Worm (Caenorhabditis elegans) whole organism, young adult: Measurements from ENCODE around the gene T13F2.4.

ENCODE experiments used
- F37B4.10 ChIP-seq: fragments of 200-800 bp; sonication (Bioruptor generic); IDR thresholded peaks from 2 replicates; pipeline ENCODE4 v1.3.6; 2022; ENCODE audit warnings: missing genetic modification characterization, missing compliant biosample characterization
- ZK185.1 ChIP-seq: sonication (generic microtip); optimal IDR thresholded peaks from 2 replicates; lab custom pipeline; 2016; ENCODE audit warnings: mild to moderate bottlenecking, missing genetic modification characterization, missing compliant biosample characterization; ENCODE audit not compliant: poor library complexity, severe bottlenecking
- ama-1 ChIP-seq, 3 experiments: fragments of 150-350 bp in 1 of 3; sonication (generic microtip) in 2 of 3; optimal IDR thresholded peaks; 2 replicates each; lab custom pipeline; 2014 to 2018; ENCODE audit warnings: missing biosample characterization in 2 of 3, missing genetic modification characterization in 2 of 3, missing genetic modification reagents in 2 of 3
- ceh-79 ChIP-seq: sonication (generic microtip); optimal IDR thresholded peaks from 2 replicates; lab custom pipeline; 2017; ENCODE audit warnings: mild to moderate bottlenecking, missing genetic modification characterization, missing compliant biosample characterization
- efl-1 ChIP-seq: fragments of 150-350 bp; optimal IDR thresholded peaks from 2 replicates; lab custom pipeline; 2014; ENCODE audit warnings: missing biosample characterization, missing genetic modification reagents, missing genetic modification characterization
- egrh-3 ChIP-seq: fragments of 200-800 bp; sonication (Bioruptor generic); IDR thresholded peaks from 2 replicates; pipeline ENCODE4 v1.3.6; 2022; ENCODE audit warnings: missing genetic modification reagents, missing genetic modification characterization, missing compliant biosample characterization
- madf-6 ChIP-seq: fragments of 200-800 bp; sonication (Bioruptor generic); IDR thresholded peaks from 2 replicates; pipeline ENCODE4 v1.3.6; 2022; ENCODE audit warnings: missing genetic modification reagents, missing genetic modification characterization, missing compliant biosample characterization
- nfya-1 ChIP-seq: sonication (generic microtip); optimal IDR thresholded peaks from 2 replicates; lab custom pipeline; 2017; ENCODE audit warnings: antibody characterized with exemption, missing compliant biosample characterization, missing genetic modification characterization, borderline replicate concordance; ENCODE audit not compliant: insufficient read depth
- nfyb-1 ChIP-seq: fragments of 200-800 bp; sonication (Bioruptor generic); IDR thresholded peaks from 2 replicates; pipeline ENCODE4 v1.3.6; 2022; ENCODE audit warnings: missing genetic modification reagents, missing genetic modification characterization, missing compliant biosample characterization
- sea-2 ChIP-seq: fragments of 200-800 bp; sonication (Bioruptor generic); IDR thresholded peaks from 2 replicates; pipeline ENCODE4 v1.3.6; 2022; ENCODE audit warnings: missing genetic modification characterization, missing compliant biosample characterization
- somi-1 ChIP-seq: fragments of 200-800 bp; sonication (Bioruptor generic); optimal IDR thresholded peaks from 2 replicates; lab custom pipeline; 2018; ENCODE audit warnings: mild to moderate bottlenecking, missing genetic modification characterization, missing compliant biosample characterization
- ztf-6 ChIP-seq: fragments of 200-800 bp; sonication (Bioruptor generic); IDR thresholded peaks from 2 replicates; pipeline ENCODE4 v1.3.6; 2022; ENCODE audit warnings: missing genetic modification reagents, missing genetic modification characterization, missing compliant biosample characterization

DNA sequence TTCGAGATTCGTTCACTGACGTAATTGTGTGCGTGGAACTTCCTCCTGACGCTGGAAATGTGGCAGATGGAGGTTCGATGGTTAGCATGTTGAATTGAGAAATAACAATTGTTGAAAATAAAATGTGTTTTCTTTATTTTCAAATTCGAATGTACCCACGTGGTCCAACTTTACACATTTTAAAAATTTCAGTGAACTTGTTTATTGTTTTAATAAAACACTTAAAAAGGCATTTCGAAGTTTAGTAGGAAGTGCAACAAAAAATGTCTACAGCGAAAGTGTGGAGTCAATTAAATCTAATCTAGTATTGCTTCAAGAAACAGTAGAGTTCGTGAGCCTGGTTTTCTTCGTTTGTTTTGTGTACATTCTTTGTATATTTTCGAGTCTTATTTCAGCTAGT lies 23.3 kb upstream of the T13F2.4 start, which contains the start of gene ssp-36:
- TF ChIP-seq nfya-1 (tag; lab: Kevin White, UChicago), result no peak
- no peak for TF ChIP-seq efl-1 (GFP tag; lab: Kevin White, UChicago)
- no peak for TF ChIP-seq egrh-3 (GFP tag; lab: Robert Waterston, UW)
- no peak for TF ChIP-seq F37B4.10 (GFP tag; lab: Robert Waterston, UW)
- no peak for TF ChIP-seq sea-2 (GFP tag; lab: Robert Waterston, UW)
- TF ChIP-seq ZK185.1, result no peak
- no peak for TF ChIP-seq ama-1 (optimal IDR thresholded peaks at IDR 0.05; lab: Kevin White, UChicago)
- TF ChIP-seq ama-1 (GFP tag; optimal IDR thresholded peaks at IDR 0.05; lab: Kevin White, UChicago), result no peak
- TF ChIP-seq somi-1 (GFP tag; lab: Kevin White, UChicago), result no peak
- TF ChIP-seq nfyb-1 (GFP tag; lab: Robert Waterston, UW), result no peak
- no peak for TF ChIP-seq ztf-6 (GFP tag; lab: Robert Waterston, UW)
- TF ChIP-seq madf-6 (GFP tag; lab: Robert Waterston, UW), result no peak
- no peak for TF ChIP-seq ceh-79 (tag; lab: Kevin White, UChicago)
